Worm (Caenorhabditis elegans) whole organism, L4/young adult: ENCODE data around the gene T06C12.11.
"Not testable (repeated sequence)": the region's sequence is repeated elsewhere in the genome, so short reads cannot be mapped to it uniquely, and the experiment has no call there.

Experiments used
- W03F9.2 ChIP-seq: fragments of 150-350 bp; optimal IDR thresholded peaks from 2 replicates; lab custom pipeline; 2014; ENCODE audit warnings: missing biosample characterization, missing genetic modification characterization
- dao-5 ChIP-seq: sonication (generic microtip); optimal IDR thresholded peaks from 2 replicates; lab custom pipeline; 2016; ENCODE audit warnings: missing genotype, missing genetic modification characterization, moderate library complexity, missing compliant biosample characterization
- him-1 ChIP-seq: sonication (generic microtip); optimal IDR thresholded peaks from 2 replicates; lab custom pipeline; 2016; ENCODE audit warnings: missing genotype, missing genetic modification reagents, missing genetic modification characterization, missing compliant biosample characterization

The T06C12.11 gene

DNA sequence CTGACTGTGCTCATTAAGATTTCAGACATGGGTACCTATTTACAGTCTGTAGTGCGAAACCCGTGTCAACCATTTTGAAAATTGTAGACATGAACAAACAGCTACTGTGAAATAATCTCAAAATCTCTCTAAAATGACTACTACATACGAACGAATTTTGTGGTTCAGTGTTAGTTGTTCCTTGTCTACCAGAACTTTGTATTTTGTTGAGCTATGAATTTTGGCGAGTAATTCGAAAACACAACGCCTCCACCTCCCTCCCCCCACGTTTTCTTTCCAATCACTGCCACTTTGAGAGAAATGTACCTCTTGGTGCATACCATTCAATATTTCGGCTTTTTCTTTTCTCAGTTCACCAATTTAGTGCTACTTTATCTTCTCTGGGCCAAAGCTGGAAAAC, at the start of gene T06C12.11:
T06C12.11 (plus strand) TSS at position 301 of the 400 bp plus-strand sequence.
- TF ChIP-seq dao-5 (tag; lab: Kevin White, UChicago) (no peak), W03F9.2 (tag; lab: Kevin White, UChicago) (no peak), him-1 (tag; lab: Kevin White, UChicago) (no peak)

DNA sequence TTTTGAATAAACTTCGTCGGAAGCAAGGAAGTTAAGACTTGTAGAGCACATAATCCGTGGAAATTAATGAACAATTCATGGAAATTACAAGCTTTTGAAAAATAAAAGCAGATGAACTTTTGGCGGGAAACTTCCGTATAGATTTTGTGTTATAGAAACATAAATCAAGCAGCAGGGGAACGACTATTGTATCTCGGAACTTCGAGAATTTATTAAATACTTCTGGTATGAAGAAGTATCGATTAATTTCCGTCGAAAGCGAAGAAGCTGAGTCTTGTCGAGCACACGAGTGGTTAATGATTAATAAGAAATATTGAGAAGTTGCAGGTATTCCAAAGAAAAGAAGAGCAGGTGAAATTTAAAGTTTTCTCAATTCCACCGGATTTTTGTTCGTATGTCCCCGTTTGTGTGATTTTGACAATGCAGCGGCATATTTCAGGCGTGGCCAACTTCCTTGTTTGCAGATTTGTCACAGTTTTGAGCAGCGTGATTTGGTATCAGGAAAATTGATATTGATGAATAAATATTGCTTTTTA, 42.5 kb upstream of the T06C12.11 start, which contains the start of gene srh-147:
srh-147 (minus strand) TSS at position 51 of the 536 bp plus-strand sequence.
- TF ChIP-seq him-1, dao-5, W03F9.2 (tag; lab: Kevin White, UChicago): not testable (repeated sequence)

DNA sequence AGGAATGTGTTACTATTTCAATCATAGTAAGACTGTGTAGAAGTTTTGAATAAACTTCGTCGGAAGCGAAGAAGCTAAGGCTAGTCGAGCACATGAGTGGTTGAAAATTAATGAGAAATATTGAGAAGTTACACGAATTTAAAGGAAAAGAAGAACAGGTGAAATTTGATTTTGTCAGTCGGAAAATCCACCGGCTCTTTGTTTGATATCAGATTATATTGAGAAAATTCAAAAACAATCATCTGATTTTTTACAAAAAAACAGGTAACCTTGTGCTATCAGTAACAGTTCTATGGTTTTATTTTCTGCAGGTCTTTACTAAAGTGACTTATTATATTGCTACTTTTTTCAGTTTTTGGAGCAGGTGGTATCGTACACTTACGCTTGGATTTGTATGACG, 34.5 kb upstream of the T06C12.11 start, which contains the start of gene srh-148:
srh-148 (minus strand) TSS at position 101 of the 400 bp plus-strand sequence.
- TF ChIP-seq him-1 (tag; lab: Kevin White, UChicago) (no peak), W03F9.2 (tag; lab: Kevin White, UChicago) (no peak)

DNA sequence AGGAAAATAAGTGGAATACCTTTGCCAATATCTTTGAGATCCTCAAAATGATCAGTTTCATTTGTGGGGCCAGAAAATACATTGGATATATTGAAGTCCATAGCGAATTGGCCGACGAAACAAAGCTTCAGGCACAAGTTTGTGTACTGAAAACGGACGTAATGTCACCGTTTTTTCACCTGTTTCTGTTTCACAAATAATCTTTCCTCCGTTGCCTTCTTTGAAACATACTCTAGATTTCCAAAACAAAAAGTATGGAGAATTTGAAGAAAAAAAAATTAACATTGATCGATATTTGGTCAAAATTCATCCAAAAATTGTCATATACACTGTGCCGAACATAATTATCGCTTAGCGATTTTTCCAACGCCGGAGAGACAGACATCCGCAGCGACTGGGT, 30.2 kb upstream of the T06C12.11 start, which contains the start of gene srz-12:
srz-12 (minus strand) TSS at position 101 of the 400 bp plus-strand sequence.
- TF ChIP-seq W03F9.2 (tag; lab: Kevin White, UChicago) (no peak), dao-5 (tag; lab: Kevin White, UChicago) (no peak), him-1 (tag; lab: Kevin White, UChicago) (no peak)

DNA sequence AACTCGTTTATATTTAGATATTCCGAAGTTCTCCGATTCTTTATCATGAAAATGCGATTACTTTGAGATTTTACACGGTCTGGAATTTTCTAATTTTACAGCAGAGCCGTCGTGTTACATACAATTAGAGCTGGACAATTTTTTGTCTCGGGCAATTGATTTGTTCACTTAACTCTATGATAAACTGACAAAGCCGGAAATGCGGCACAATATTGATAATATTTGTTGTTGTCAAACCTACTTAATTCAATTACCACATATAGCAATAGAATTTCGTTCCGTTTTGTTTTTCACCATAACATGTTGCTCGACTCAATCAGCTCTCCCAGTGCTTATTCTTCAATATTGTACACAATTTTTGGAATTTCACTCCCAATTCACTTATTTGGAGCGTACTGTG, 29.8 kb upstream of the T06C12.11 start, which contains the start of gene srh-299:
srh-299 (plus strand) TSS at position 301 of the 400 bp plus-strand sequence.
- TF ChIP-seq him-1 (tag; lab: Kevin White, UChicago) (no peak), dao-5 (tag; lab: Kevin White, UChicago) (no peak), W03F9.2 (tag; lab: Kevin White, UChicago) (no peak)

DNA sequence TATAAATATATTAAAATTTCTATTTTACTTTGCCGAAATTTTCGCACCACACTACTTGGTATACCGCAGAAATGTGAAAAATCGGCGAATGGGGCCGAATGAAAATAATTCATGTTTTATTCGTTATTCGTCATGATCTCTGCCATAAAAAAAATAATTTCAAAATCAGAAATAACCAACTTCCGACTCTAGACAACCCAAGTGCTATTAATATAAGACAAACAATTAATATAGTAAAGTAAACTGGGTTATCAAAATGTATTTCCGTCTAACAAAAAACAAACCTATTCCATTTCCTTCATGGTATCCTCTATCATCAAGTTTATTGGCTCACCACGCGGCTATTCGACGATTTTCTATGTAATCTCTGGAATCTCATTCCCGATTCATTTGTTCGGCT, 27.0 kb upstream of the T06C12.11 start, which contains the start of gene srh-293:
srh-293 (plus strand) TSS at position 301 of the 400 bp plus-strand sequence.
- no peak for TF ChIP-seq dao-5 (tag; lab: Kevin White, UChicago)
- TF ChIP-seq W03F9.2 (tag; lab: Kevin White, UChicago) = no peak
- no peak for TF ChIP-seq him-1 (tag; lab: Kevin White, UChicago)

DNA sequence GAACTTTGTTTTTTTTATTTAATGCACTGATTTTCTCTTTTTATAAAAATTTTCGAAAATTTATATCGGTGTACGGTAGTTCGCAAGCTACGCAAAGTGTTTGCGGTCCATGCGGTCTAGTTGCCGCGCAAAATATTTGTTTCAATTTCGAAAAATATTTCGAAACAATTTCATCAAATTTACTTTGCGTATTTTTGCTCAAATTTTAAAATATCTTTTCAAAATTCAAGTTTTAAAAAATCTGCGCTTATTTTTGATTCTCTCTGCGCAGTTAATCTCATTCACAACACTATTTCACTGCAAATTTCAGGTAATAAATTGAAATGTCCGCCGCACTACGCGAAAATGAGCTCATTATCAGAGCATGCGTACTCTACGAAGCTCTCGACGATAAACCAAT, 25.4 kb upstream of the T06C12.11 start, which contains the start of gene fbxa-197:
fbxa-197 (plus strand) TSS at position 301 of the 400 bp plus-strand sequence.
- no peak for TF ChIP-seq W03F9.2 (tag; lab: Kevin White, UChicago)
- TF ChIP-seq dao-5 (tag; lab: Kevin White, UChicago) = no peak
- no peak for TF ChIP-seq him-1 (tag; lab: Kevin White, UChicago)

DNA sequence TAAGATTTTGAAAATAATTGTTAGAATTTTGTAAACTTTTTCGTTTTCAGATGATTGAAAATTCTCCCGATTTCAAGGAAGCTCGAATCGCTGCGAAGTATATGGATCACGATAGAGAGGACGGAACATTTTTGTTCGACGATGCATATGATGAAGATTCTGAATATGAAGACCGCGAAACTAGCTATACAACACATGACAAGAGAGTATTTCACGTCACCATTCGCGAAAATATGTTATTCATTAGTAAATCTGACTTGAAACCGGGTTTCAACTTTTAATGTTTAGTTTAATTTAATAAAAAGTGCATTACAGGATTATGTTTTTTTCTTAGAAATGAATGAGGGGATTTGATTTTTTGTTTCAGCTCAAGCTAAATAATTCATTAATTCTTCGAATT, 22.4 kb upstream of the T06C12.11 start, which contains the start of gene str-57:
str-57 (plus strand) TSS at position 301 of the 400 bp plus-strand sequence.
- TF ChIP-seq dao-5 (tag; lab: Kevin White, UChicago) = no peak
- TF ChIP-seq him-1 (tag; lab: Kevin White, UChicago) = no peak
- TF ChIP-seq W03F9.2 (tag; lab: Kevin White, UChicago) = no peak

DNA sequence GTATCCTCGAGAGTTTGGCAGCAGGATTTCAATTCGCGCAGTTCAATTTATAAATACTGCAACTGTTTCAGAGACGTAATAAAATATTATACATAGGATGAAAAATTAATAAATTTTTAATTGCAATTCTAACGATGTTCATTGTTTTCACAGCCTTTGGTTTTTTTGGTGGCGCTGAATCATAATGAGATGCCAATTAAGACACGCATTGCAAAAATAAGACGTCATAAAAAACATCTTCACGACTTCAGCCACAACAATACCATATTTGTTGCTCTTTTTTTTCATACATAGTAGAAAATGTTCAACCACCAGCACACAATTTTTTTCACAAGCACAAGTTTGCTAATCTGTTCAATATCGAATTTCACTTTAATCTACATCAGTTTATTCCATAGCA, 20.5 kb upstream of the T06C12.11 start, which contains the start of gene str-56:
str-56 (plus strand) TSS at position 301 of the 400 bp plus-strand sequence.
- TF ChIP-seq dao-5 (tag; lab: Kevin White, UChicago) = no peak
- no peak for TF ChIP-seq him-1 (tag; lab: Kevin White, UChicago)
- no peak for TF ChIP-seq W03F9.2 (tag; lab: Kevin White, UChicago)

DNA sequence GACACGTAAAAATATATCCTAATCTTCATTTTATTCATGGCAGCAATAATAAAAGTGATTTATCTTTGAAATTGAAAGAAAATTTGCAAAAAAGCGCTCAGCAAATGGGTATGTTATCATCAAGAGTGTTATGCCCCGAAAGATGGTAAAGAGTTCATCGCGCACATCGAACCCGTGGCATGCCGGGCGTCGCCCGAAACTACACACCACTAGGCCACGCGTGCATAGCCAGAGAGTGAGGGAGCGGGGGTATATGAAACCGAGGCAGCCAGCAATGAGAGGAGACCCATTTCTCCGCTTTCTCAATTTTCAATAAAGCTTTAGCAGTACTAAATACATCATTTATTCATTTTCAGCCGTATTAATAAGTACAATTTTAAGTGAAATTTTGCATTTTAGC, 19.0 kb upstream of the T06C12.11 start:
- TF ChIP-seq W03F9.2 (tag; lab: Kevin White, UChicago) (peak; percentile 70), dao-5 (tag; lab: Kevin White, UChicago) (peak; percentile 91), him-1 (tag; lab: Kevin White, UChicago) (peak; percentile 57)

DNA sequence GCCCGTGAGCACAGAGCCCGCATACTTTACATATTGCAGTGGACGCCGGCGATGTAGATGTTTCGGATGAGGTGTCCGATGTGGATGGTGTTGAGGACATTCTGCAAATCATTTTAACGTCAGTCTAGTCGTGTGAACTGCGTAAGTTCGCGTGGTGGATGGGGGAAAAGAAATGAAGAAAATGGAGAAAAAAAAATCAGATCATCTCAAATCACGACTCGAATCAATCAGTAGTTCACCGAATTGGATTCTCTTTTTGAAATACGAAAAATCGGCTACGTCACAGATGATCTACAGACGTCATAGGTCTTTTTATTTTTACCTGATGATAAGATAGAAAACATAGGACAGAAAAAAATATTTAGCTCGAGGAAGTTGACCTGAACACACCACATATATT, 16.5 kb upstream of the T06C12.11 start, which contains the start of gene nhr-102:
nhr-102 (minus strand) TSS at position 101 of the 400 bp plus-strand sequence.
- TF ChIP-seq W03F9.2 (tag; lab: Kevin White, UChicago) = no peak
- TF ChIP-seq him-1 (tag; lab: Kevin White, UChicago) = no peak
- TF ChIP-seq dao-5 (tag; lab: Kevin White, UChicago) = no peak

DNA sequence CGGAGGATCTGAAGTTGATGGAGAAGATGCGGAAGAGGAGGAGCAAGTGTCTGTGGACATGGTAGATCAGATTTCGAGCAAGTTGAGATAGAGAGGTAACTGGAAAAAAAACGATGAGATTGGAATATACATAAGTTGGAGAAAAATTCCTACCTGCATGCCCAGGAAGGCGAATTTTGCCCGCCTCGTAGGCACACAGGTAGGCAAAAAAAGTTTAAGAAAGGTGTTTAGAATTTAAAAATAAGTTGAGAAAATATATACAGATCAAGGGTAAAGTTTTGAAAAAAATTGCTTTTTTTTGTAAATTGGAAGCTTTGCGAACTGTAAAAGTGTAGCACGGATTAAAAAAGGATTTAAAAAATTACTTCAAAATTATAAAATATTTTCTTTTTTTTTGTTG, 13.3 kb upstream of the T06C12.11 start, which contains the start of gene nhr-84:
nhr-84 (minus strand) TSS at position 101 of the 400 bp plus-strand sequence.
- TF ChIP-seq W03F9.2 (tag; lab: Kevin White, UChicago) (no peak), him-1 (tag; lab: Kevin White, UChicago) (no peak), dao-5 (tag; lab: Kevin White, UChicago) (no peak)

DNA sequence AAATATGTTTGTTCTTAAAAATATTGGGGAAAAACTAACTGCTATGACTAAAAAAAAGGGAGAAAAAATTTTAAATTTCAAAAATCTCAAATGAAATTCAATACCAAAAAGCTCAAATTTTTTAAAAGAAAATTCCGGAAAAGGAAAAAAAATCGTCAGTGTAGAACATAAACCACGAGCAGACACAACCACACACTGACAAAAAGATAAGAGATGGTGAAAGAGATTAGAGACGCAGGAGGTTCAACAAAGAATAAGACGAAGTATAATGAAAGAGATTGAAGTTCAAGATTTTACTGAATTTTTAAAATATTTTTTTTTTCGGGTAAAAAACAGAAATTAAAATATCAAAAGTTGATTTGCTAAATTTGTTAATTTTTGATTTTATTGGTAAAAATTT, 12.8 kb upstream of the T06C12.11 start:
- no peak for TF ChIP-seq dao-5 (tag; lab: Kevin White, UChicago)
- no peak for TF ChIP-seq him-1 (tag; lab: Kevin White, UChicago)
- no peak for TF ChIP-seq W03F9.2 (tag; lab: Kevin White, UChicago)
